Worm (Caenorhabditis elegans) whole organism, L4 larva: ENCODE results near the gene R01H2.1.

Experiments
- F26F4.8 ChIP-seq: fragments of 200-800 bp; sonication (Bioruptor generic); conservative IDR thresholded peaks from 2 replicates; pipeline ENCODE4 v1.3.6; 2022; ENCODE audit warnings: missing genetic modification characterization, missing compliant biosample characterization
- F49E8.2 ChIP-seq: sonication (generic microtip); optimal IDR thresholded peaks from 2 replicates; lab custom pipeline; 2016; ENCODE audit warnings: missing compliant biosample characterization, mild to moderate bottlenecking, missing genetic modification characterization, borderline replicate concordance
- Y105C5A.15 ChIP-seq: fragments of 200-800 bp; sonication (Bioruptor generic); IDR thresholded peaks from 2 replicates; pipeline ENCODE4 v1.3.6; 2022; ENCODE audit warnings: missing genetic modification characterization, missing compliant biosample characterization
- Y48G9A.11 ChIP-seq: fragments of 200-800 bp; sonication (Bioruptor generic); IDR thresholded peaks from 2 replicates; pipeline ENCODE4 v1.3.6; 2022; ENCODE audit warnings: missing genetic modification reagents, missing genetic modification characterization, missing compliant biosample characterization
- Y5F2A.4 ChIP-seq: fragments of 200-800 bp; sonication (Bioruptor generic); optimal IDR thresholded peaks from 2 replicates; lab custom pipeline; 2018; ENCODE audit warnings: mild to moderate bottlenecking, missing genetic modification characterization, missing compliant biosample characterization
- Y75B8A.6 ChIP-seq: fragments of 200-800 bp; sonication (Bioruptor generic); IDR thresholded peaks from 2 replicates; pipeline ENCODE4 v1.3.6; 2022; ENCODE audit warnings: missing genetic modification reagents, missing genetic modification characterization, missing compliant biosample characterization
- ZK337.2 ChIP-seq: fragments of 200-800 bp; sonication (Bioruptor generic); IDR thresholded peaks from 2 replicates; pipeline ENCODE4 v1.3.6; 2022; ENCODE audit warnings: missing genetic modification reagents, missing genetic modification characterization, missing compliant biosample characterization
- aha-1 ChIP-seq: fragments of 150-350 bp; peaks from one replicate; lab custom pipeline; 2014; ENCODE audit warnings: missing biosample characterization, missing genetic modification characterization
- arid-1 ChIP-seq: fragments of 200-800 bp; sonication (Bioruptor generic); conservative IDR thresholded peaks from 2 replicates; pipeline ENCODE4 v1.3.6; 2022; ENCODE audit warnings: missing genetic modification reagents, missing genetic modification characterization, missing compliant biosample characterization
- ceh-28 ChIP-seq: fragments of 150-350 bp; optimal IDR thresholded peaks from 2 replicates; lab custom pipeline; 2014; ENCODE audit warnings: missing biosample characterization, missing genetic modification reagents, missing genetic modification characterization
- ceh-44 ChIP-seq: fragments of 200-800 bp; sonication (Bioruptor generic); IDR thresholded peaks from 2 replicates; pipeline ENCODE4 v1.3.6; 2022; ENCODE audit warnings: missing genetic modification reagents, missing genetic modification characterization, missing compliant biosample characterization
- ceh-82 ChIP-seq: sonication (generic microtip); optimal IDR thresholded peaks from 2 replicates; lab custom pipeline; 2017; ENCODE audit warnings: missing biosample characterization, missing genetic modification characterization
- ces-1 ChIP-seq: fragments of 150-350 bp; sonication (generic microtip); optimal IDR thresholded peaks from 4 replicates; lab custom pipeline; 2014; ENCODE audit warnings: missing biosample characterization, missing genetic modification reagents, missing genetic modification characterization
- daf-16 ChIP-seq, 3 experiments: sonication (generic microtip); optimal IDR thresholded peaks; 2 replicates each; lab custom pipeline; 2016 to 2017; ENCODE audit warnings: missing genetic modification characterization in 3 of 3, missing genetic modification reagents in 3 of 3, mild to moderate bottlenecking in 2 of 3, missing compliant biosample characterization in 2 of 3, missing biosample characterization in 1 of 3, moderate library complexity in 1 of 3
- dmd-6 ChIP-seq: fragments of 200-800 bp; sonication (Bioruptor generic); IDR thresholded peaks from 2 replicates; pipeline ENCODE4 v1.3.6; 2022; ENCODE audit warnings: missing genetic modification reagents, missing genetic modification characterization, missing compliant biosample characterization
- duxl-1 ChIP-seq: sonication (generic microtip); optimal IDR thresholded peaks from 2 replicates; lab custom pipeline; 2016; ENCODE audit warnings: mild to moderate bottlenecking, missing genetic modification characterization, moderate library complexity, missing compliant biosample characterization; ENCODE audit not compliant: poor library complexity
- dve-1 ChIP-seq: sonication (generic microtip); optimal IDR thresholded peaks from 2 replicates; lab custom pipeline; 2017; ENCODE audit warnings: antibody characterized with exemption, mild to moderate bottlenecking, missing genetic modification characterization, missing compliant biosample characterization; ENCODE audit not compliant: insufficient read depth
- egl-43 ChIP-seq: fragments of 200-800 bp; sonication (Bioruptor generic); IDR thresholded peaks from 2 replicates; pipeline ENCODE4 v1.3.6; 2022; ENCODE audit warnings: missing genetic modification reagents, missing genetic modification characterization, missing compliant biosample characterization
- fos-1 ChIP-seq: fragments of 150-350 bp; optimal IDR thresholded peaks from 2 replicates; lab custom pipeline; 2014; ENCODE audit warnings: missing biosample characterization, missing genetic modification characterization
- lin-1 ChIP-seq: fragments of 200-800 bp; sonication (Bioruptor generic); IDR thresholded peaks from 2 replicates; pipeline ENCODE4 v1.3.6; 2022; ENCODE audit warnings: missing genetic modification reagents, missing genetic modification characterization, missing compliant biosample characterization
- lin-13 ChIP-seq: fragments of 150-350 bp; optimal IDR thresholded peaks from 2 replicates; lab custom pipeline; 2014; ENCODE audit warnings: missing biosample characterization, missing genetic modification reagents, missing genetic modification characterization
- lin-39 ChIP-seq: fragments of 150-350 bp; optimal IDR thresholded peaks from 2 replicates; lab custom pipeline; 2014; ENCODE audit warnings: missing biosample characterization, missing genetic modification reagents, missing genetic modification characterization
- lsy-2 ChIP-seq, 2 experiments: fragments of 150-350 bp in 1 of 2; sonication (generic microtip) in 1 of 2; optimal IDR thresholded peaks; 2 replicates each; lab custom pipeline; 2014 to 2017; ENCODE audit warnings: missing biosample characterization in 2 of 2, missing genetic modification characterization in 2 of 2
- madf-9 ChIP-seq: fragments of 200-800 bp; sonication (Bioruptor generic); conservative IDR thresholded peaks from 2 replicates; pipeline ENCODE4 v1.3.6; 2022; ENCODE audit warnings: missing genetic modification reagents, missing genetic modification characterization, missing compliant biosample characterization
- mep-1 ChIP-seq: fragments of 150-350 bp; sonication (generic microtip); optimal IDR thresholded peaks from 3 replicates; lab custom pipeline; 2014; ENCODE audit warnings: missing biosample characterization, missing genetic modification characterization
- mes-2 ChIP-seq: sonication (generic microtip); optimal IDR thresholded peaks from 2 replicates; lab custom pipeline; 2016; ENCODE audit warnings: missing genotype, mild to moderate bottlenecking, missing genetic modification characterization, missing compliant biosample characterization; ENCODE audit not compliant: poor library complexity, severe bottlenecking
- mxl-3 ChIP-seq: fragments of 200-800 bp; sonication (Bioruptor generic); optimal IDR thresholded peaks from 2 replicates; lab custom pipeline; 2018; ENCODE audit warnings: mild to moderate bottlenecking, missing genetic modification characterization, missing compliant biosample characterization
- nhr-237 ChIP-seq: sonication (generic microtip); optimal IDR thresholded peaks from 2 replicates; lab custom pipeline; 2017; ENCODE audit warnings: missing biosample characterization, missing genetic modification characterization
- nhr-28 ChIP-seq: fragments of 150-350 bp; optimal IDR thresholded peaks from 2 replicates; lab custom pipeline; 2014; ENCODE audit warnings: missing biosample characterization, missing genetic modification characterization
- nhr-42 ChIP-seq: fragments of 200-800 bp; sonication (Bioruptor generic); IDR thresholded peaks from 2 replicates; pipeline ENCODE4 v1.3.6; 2022; ENCODE audit warnings: missing genetic modification characterization, missing compliant biosample characterization
- nhr-6 ChIP-seq: fragments of 150-350 bp; optimal IDR thresholded peaks from 2 replicates; lab custom pipeline; 2014; ENCODE audit warnings: missing biosample characterization, missing genetic modification characterization
- nhr-76 ChIP-seq: fragments of 150-350 bp; optimal IDR thresholded peaks from 2 replicates; lab custom pipeline; 2014; ENCODE audit warnings: missing biosample characterization, missing genetic modification characterization
- nhr-77 ChIP-seq: fragments of 150-350 bp; optimal IDR thresholded peaks from 2 replicates; lab custom pipeline; 2014; ENCODE audit warnings: missing biosample characterization, missing genetic modification characterization
- pha-4 ChIP-seq, 2 experiments: fragments of 150-350 bp in 1 of 2; fragments of 200-800 bp in 1 of 2; sonication (Bioruptor generic) in 1 of 2; IDR thresholded peaks in 1 of 2; optimal IDR thresholded peaks in 1 of 2; 2 replicates each; pipeline versions ENCODE4 v1.3.6 to Lab custom; 2014 to 2022; ENCODE audit warnings: missing genetic modification characterization in 2 of 2, missing genetic modification reagents in 2 of 2, missing biosample characterization in 1 of 2, missing compliant biosample characterization in 1 of 2
- rbr-2 ChIP-seq: sonication (generic microtip); optimal IDR thresholded peaks from 2 replicates; lab custom pipeline; 2016; ENCODE audit warnings: missing genotype, missing genetic modification characterization, missing compliant biosample characterization
- set-16 ChIP-seq: fragments of 200-800 bp; sonication (Bioruptor generic); IDR thresholded peaks from 2 replicates; pipeline ENCODE4 v1.3.6; 2022; ENCODE audit warnings: missing genetic modification reagents, missing genetic modification characterization, missing compliant biosample characterization
- skn-1 ChIP-seq: fragments of 150-350 bp; optimal IDR thresholded peaks from 2 replicates; lab custom pipeline; 2014; ENCODE audit warnings: missing biosample characterization, missing genetic modification characterization
- spr-1 ChIP-seq: sonication (generic microtip); optimal IDR thresholded peaks from 2 replicates; lab custom pipeline; 2016; ENCODE audit warnings: mild to moderate bottlenecking, missing genetic modification characterization, missing compliant biosample characterization
- spr-3 ChIP-seq: fragments of 200-800 bp; sonication (Bioruptor generic); optimal IDR thresholded peaks from 2 replicates; lab custom pipeline; 2018; ENCODE audit warnings: mild to moderate bottlenecking, missing genetic modification characterization, missing compliant biosample characterization
- unc-62 ChIP-seq, 3 experiments: fragments of 150-350 bp in 1 of 3; sonication (generic microtip); optimal IDR thresholded peaks in 2 of 3; peaks in 1 of 3; 1 replicate in 1 of 3; 2 replicates in 2 of 3; lab custom pipeline; 2014 to 2017; ENCODE audit warnings: missing biosample characterization in 3 of 3, missing genetic modification characterization in 3 of 3, missing genetic modification reagents in 3 of 3, missing genotype in 1 of 3
- vab-7 ChIP-seq: fragments of 200-800 bp; sonication (Bioruptor generic); IDR thresholded peaks from 2 replicates; pipeline ENCODE4 v1.3.6; 2022; ENCODE audit warnings: missing genetic modification reagents, missing genetic modification characterization, missing compliant biosample characterization
- zag-1 ChIP-seq: fragments of 150-350 bp; optimal IDR thresholded peaks from 2 replicates; lab custom pipeline; 2014; ENCODE audit warnings: missing biosample characterization, missing genetic modification characterization
- zfp-3 ChIP-seq: fragments of 200-800 bp; sonication (Bioruptor generic); conservative IDR thresholded peaks from 2 replicates; pipeline ENCODE4 v1.3.6; 2022; ENCODE audit warnings: missing genetic modification reagents, missing genetic modification characterization, missing compliant biosample characterization
- zip-11 ChIP-seq: fragments of 200-800 bp; sonication (Bioruptor generic); IDR thresholded peaks from 2 replicates; pipeline ENCODE4 v1.3.6; 2022; ENCODE audit warnings: missing genetic modification characterization, missing compliant biosample characterization
- zip-2 ChIP-seq: fragments of 150-350 bp; optimal IDR thresholded peaks from 2 replicates; lab custom pipeline; 2014; ENCODE audit warnings: missing biosample characterization, missing genetic modification characterization

The R01H2.1 gene

ce11 chrIII:7062580-7062979, at the start of gene R01H2.1:
TSS of gene R01H2.1 (plus strand) at chrIII:7062880.
- TF ChIP-seq Y5F2A.4 (GFP tag; lab: Kevin White, UChicago): no peak
- no peak for TF ChIP-seq spr-1
- TF ChIP-seq F49E8.2 (tag; lab: Kevin White, UChicago): no peak
- TF ChIP-seq zip-2 (tag; lab: Kevin White, UChicago): no peak
- TF ChIP-seq nhr-28 (tag; lab: Kevin White, UChicago): no peak
- TF ChIP-seq zip-11 (GFP tag; lab: Robert Waterston, UW): no peak
- TF ChIP-seq nhr-6 (tag; lab: Kevin White, UChicago): no peak
- no peak for TF ChIP-seq fos-1 (tag; lab: Kevin White, UChicago)
- TF ChIP-seq madf-9 (GFP tag; lab: Robert Waterston, UW): no peak
- no peak for TF ChIP-seq lin-13 (GFP tag; lab: Kevin White, UChicago)
- no peak for TF ChIP-seq nhr-76 (tag; lab: Kevin White, UChicago)
- no peak for TF ChIP-seq daf-16 (GFP tag; optimal IDR thresholded peaks at IDR 0.05; lab: Kevin White, UChicago)
- TF ChIP-seq daf-16 (tag; optimal IDR thresholded peaks at IDR 0.05; lab: Kevin White, UChicago): no peak
- no peak for TF ChIP-seq lin-1 (GFP tag; lab: Robert Waterston, UW)
- TF ChIP-seq zag-1 (tag; lab: Kevin White, UChicago): no peak
- no peak for TF ChIP-seq mxl-3 (GFP tag; lab: Kevin White, UChicago)
- no peak for TF ChIP-seq set-16 (GFP tag; lab: Robert Waterston, UW)
- TF ChIP-seq, all 104 proteins: peak for 0

- TF ChIP-seq dve-1 (no peak), unc-62 (GFP tag; optimal IDR thresholded peaks at IDR 0.05 in 1 of 2; lab: Kevin White, UChicago) (peak in 1 of 2 experiments; percentile 95), unc-62 (tag; optimal IDR thresholded peaks at IDR 0.05; lab: Kevin White, UChicago) (no peak), skn-1 (tag; lab: Kevin White, UChicago) (no peak), ceh-44 (GFP tag; lab: Robert Waterston, UW) (no peak)
These were observed 48.9 kb upstream of the R01H2.1 start for ce11 chrIII:7013764-7014163.

- TF ChIP-seq aha-1: peak; percentile 73
- TF ChIP-seq fos-1 (tag; lab: Kevin White, UChicago): no peak
- peak; percentile 11; the same call in 1 of the 2 replicates for TF ChIP-seq egl-43 (GFP tag; lab: Robert Waterston, UW)
- no peak for TF ChIP-seq lsy-2 (tag; optimal IDR thresholded peaks at IDR 0.05; lab: Kevin White, UChicago)
- no peak for TF ChIP-seq Y75B8A.6
- TF ChIP-seq Y105C5A.15 (GFP tag; lab: Robert Waterston, UW): no peak
- no peak for TF ChIP-seq mes-2
- TF ChIP-seq nhr-237 (tag; lab: Kevin White, UChicago): no peak
- TF ChIP-seq duxl-1 (tag; lab: Kevin White, UChicago): no peak
- peak; percentile 96 for TF ChIP-seq set-16 (GFP tag; lab: Robert Waterston, UW)
- no peak for TF ChIP-seq lin-39 (tag; lab: Kevin White, UChicago)
- no peak for TF ChIP-seq spr-3 (GFP tag; lab: Kevin White, UChicago)
These were observed 43.0 kb upstream of the R01H2.1 start for ce11 chrIII:7019724-7020123.

ce11 chrIII:7020500-7020899, 42.2 kb upstream of the R01H2.1 start, which contains the start of gene col-8:
TSS of gene col-8 (minus strand) at chrIII:7020600.
- TF ChIP-seq egl-43 (GFP tag; lab: Robert Waterston, UW) (no peak), mep-1 (no peak), Y5F2A.4 (GFP tag; lab: Kevin White, UChicago) (no peak), rbr-2 (tag; lab: Kevin White, UChicago) (no peak), vab-7 (GFP tag; lab: Robert Waterston, UW) (no peak), arid-1 (GFP tag; lab: Robert Waterston, UW) (no peak), F26F4.8 (GFP tag; lab: Robert Waterston, UW) (no peak), pha-4 (GFP tag; IDR thresholded peaks at IDR 0.05; lab: Robert Waterston, UW) (no peak), pha-4 (tag; optimal IDR thresholded peaks at IDR 0.05; lab: Kevin White, UChicago) (no peak), zfp-3 (GFP tag; lab: Robert Waterston, UW) (no peak), ces-1 (no peak), nhr-28 (tag; lab: Kevin White, UChicago) (no peak), Y48G9A.11 (GFP tag; lab: Robert Waterston, UW) (no peak), ceh-28 (tag; lab: Kevin White, UChicago) (no peak), nhr-76 (tag; lab: Kevin White, UChicago) (no peak), ceh-82 (no peak), nhr-77 (tag; lab: Kevin White, UChicago) (no peak), ZK337.2 (GFP tag; lab: Robert Waterston, UW) (no peak), dmd-6 (GFP tag; lab: Robert Waterston, UW) (no peak), nhr-42 (GFP tag; lab: Robert Waterston, UW) (no peak)
